Fruit fly (Drosophila melanogaster) whole organism, prepupa: ENCODE results near the gene Osi22.

Source experiments
- Met ChIP-seq: fragments of 200-800 bp; sonication (Bioruptor generic); optimal IDR thresholded peaks from 3 replicates; lab custom pipeline; 2016; ENCODE audit warnings: missing biosample characterization, missing genetic modification characterization
- eg ChIP-seq: fragments of 200-800 bp; sonication (Bioruptor generic); IDR thresholded peaks from 3 replicates; pipeline ENCODE4 v1.3.6; 2022; ENCODE audit warnings: missing biosample characterization, missing genetic modification characterization

DNA sequence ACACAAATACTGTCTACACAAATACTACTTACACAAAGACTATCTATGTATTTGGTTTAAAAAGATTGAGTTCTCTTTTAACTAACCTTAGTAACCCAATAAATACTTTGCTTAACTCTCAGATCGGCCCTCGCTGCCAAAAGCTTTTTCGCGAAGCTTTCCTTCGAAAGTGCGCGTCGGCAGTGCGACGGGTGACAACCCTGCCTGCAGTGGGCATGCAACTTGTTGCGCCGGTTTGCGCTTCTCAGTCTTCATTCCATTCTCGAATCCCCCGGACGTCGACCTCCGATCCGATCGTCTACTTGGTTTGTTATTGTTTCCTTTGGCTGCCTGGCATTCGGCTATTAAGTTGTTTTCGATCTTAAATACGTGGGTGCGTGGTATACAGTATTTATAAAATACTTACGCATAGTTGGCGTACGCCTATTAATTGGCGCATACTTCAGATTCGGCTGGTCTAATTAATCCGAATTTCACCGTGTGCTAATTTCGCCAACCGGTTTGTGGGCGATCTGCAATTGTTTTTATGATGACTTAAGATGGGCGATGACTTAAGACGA lies 30.2 kb upstream of the Osi22 start, which contains the start of gene CG11686:
- TF ChIP-seq Met (GFP tag; lab: Kevin White, UChicago) = peak; percentile 15
- TF ChIP-seq eg (GFP tag; lab: Robert Waterston, UW) = peak; percentile 51; the same call in 1 of the 3 replicates
